Fruit fly (Drosophila melanogaster): ENCODE measurements around the gene bard.

- TF ChIP-seq usp (GFP tag; optimal IDR thresholded peaks at IDR 0.05) (no peak), fru (GFP tag; optimal IDR thresholded peaks at IDR 0.05) (no peak), dl (GFP tag; optimal IDR thresholded peaks at IDR 0.05; ENCODE audit: insufficient read depth in 1 of 2, partially characterized antibody in 2 of 2) (no peak), sv (GFP tag; optimal IDR thresholded peaks at IDR 0.05) (no peak), rgr (GFP tag; optimal IDR thresholded peaks at IDR 0.05) (no peak), Dfd (GFP tag; optimal IDR thresholded peaks at IDR 0.05) (peak; percentile 89), ey (GFP tag; optimal IDR thresholded peaks at IDR 0.05) (no peak), Rel (GFP tag; optimal IDR thresholded peaks at IDR 0.05) (no peak), Rel (tag; optimal IDR thresholded peaks at IDR 0.05) (no peak), woc (GFP tag; optimal IDR thresholded peaks at IDR 0.05) (no peak), CrebA (GFP tag; optimal IDR thresholded peaks at IDR 0.05; ENCODE audit: borderline replicate concordance) (no peak)
These were observed 49.9 kb downstream of the bard start for dm6 chr3R:18130720-18131119.

Data from whole organism, wandering third instar larva.